Fruit fly (Drosophila melanogaster) whole organism, embryonic: ENCODE data around the gene Prm.

Experiments used
- CG10321 ChIP-seq: fragments of 200-800 bp; sonication (Bioruptor generic); IDR thresholded peaks from 2 replicates; pipeline ENCODE4 v1.3.6; 2022; ENCODE audit warnings: missing biosample characterization, missing genetic modification characterization
- CG10366 ChIP-seq: fragments of 200-800 bp; sonication (Bioruptor generic); IDR thresholded peaks from 2 replicates; pipeline ENCODE4 v1.3.6; 2022; ENCODE audit warnings: missing biosample characterization, missing genetic modification characterization
- CG11560 ChIP-seq: fragments of 200-800 bp; sonication (Bioruptor generic); IDR thresholded peaks from 3 replicates; pipeline ENCODE4 v1.3.6; 2022; ENCODE audit warnings: missing biosample characterization, missing genetic modification characterization
- CG11696 ChIP-seq: fragments of 200-800 bp; sonication (Bioruptor generic); IDR thresholded peaks from 2 replicates; pipeline ENCODE4 v1.3.6; 2022; ENCODE audit warnings: missing biosample characterization, missing genetic modification characterization
- CG14014 ChIP-seq: fragments of 200-800 bp; sonication (Bioruptor generic); IDR thresholded peaks from 2 replicates; pipeline ENCODE4 v1.3.6; 2022; ENCODE audit warnings: missing biosample characterization, missing genetic modification characterization
- CG14965 ChIP-seq: fragments of 200-800 bp; sonication (Bioruptor generic); optimal IDR thresholded peaks from 2 replicates; lab custom pipeline; 2016; ENCODE audit warnings: missing biosample characterization, missing genetic modification characterization, borderline replicate concordance
- CG2712 ChIP-seq: fragments of 200-800 bp; optimal IDR thresholded peaks from 3 replicates; lab custom pipeline; 2019; ENCODE audit warnings: missing biosample characterization, mild to moderate bottlenecking, missing genetic modification characterization, moderate library complexity
- CG2875 ChIP-seq: fragments of 200-800 bp; sonication (Bioruptor generic); optimal IDR thresholded peaks from 2 replicates; lab custom pipeline; 2017; ENCODE audit warnings: missing biosample characterization, mild to moderate bottlenecking, missing genetic modification characterization, missing genetic modification reagents
- CG30020 ChIP-seq: fragments of 200-800 bp; optimal IDR thresholded peaks from 2 replicates; lab custom pipeline; 2019; ENCODE audit warnings: missing biosample characterization, mild to moderate bottlenecking, missing genetic modification characterization, moderate library complexity
- CG30403 ChIP-seq: fragments of 200-800 bp; sonication (Bioruptor generic); optimal IDR thresholded peaks from 3 replicates; lab custom pipeline; 2016; ENCODE audit warnings: missing biosample characterization, missing genetic modification characterization
- CG3838 ChIP-seq: fragments of 200-800 bp; sonication (Bioruptor generic); optimal IDR thresholded peaks from 3 replicates; lab custom pipeline; 2016; ENCODE audit warnings: missing biosample characterization, missing genetic modification characterization
- CG4617 ChIP-seq: fragments of 200-800 bp; sonication (Bioruptor generic); optimal IDR thresholded peaks from 3 replicates; lab custom pipeline; 2016; ENCODE audit warnings: missing biosample characterization, missing genetic modification characterization, borderline replicate concordance
- CG5953 ChIP-seq: fragments of 200-800 bp; sonication (Bioruptor generic); IDR thresholded peaks from 2 replicates; pipeline ENCODE4 v1.3.6; 2022; ENCODE audit warnings: missing biosample characterization, missing genetic modification characterization
- CG6689 ChIP-seq: fragments of 200-800 bp; sonication (Bioruptor generic); IDR thresholded peaks from 2 replicates; pipeline ENCODE4 v1.3.6; 2022; ENCODE audit warnings: missing biosample characterization, missing genetic modification characterization
- CG7987 ChIP-seq: fragments of 200-800 bp; sonication (Bioruptor generic); optimal IDR thresholded peaks from 2 replicates; lab custom pipeline; 2018; ENCODE audit warnings: missing biosample characterization, mild to moderate bottlenecking, missing genetic modification characterization, moderate library complexity
- CG9817 ChIP-seq: fragments of 200-800 bp; sonication (Bioruptor generic); optimal IDR thresholded peaks from 2 replicates; lab custom pipeline; 2018; ENCODE audit warnings: missing biosample characterization, mild to moderate bottlenecking, missing genetic modification characterization, moderate library complexity
- CG9932 ChIP-seq: fragments of 200-800 bp; sonication (Bioruptor generic); IDR thresholded peaks from 2 replicates; pipeline ENCODE4 v1.3.6; 2022; ENCODE audit warnings: missing biosample characterization, missing genetic modification characterization
- CkIIα-i1 ChIP-seq: fragments of 200-800 bp; sonication (Bioruptor generic); IDR thresholded peaks from 2 replicates; pipeline ENCODE4 v1.3.6; 2022; ENCODE audit warnings: missing biosample characterization, missing genetic modification characterization
- CoRest ChIP-seq: fragments of 200-800 bp; sonication (Bioruptor generic); optimal IDR thresholded peaks from 3 replicates; lab custom pipeline; 2018; ENCODE audit warnings: missing biosample characterization, mild to moderate bottlenecking, missing genetic modification characterization, moderate library complexity
- Deaf1 ChIP-seq: fragments of 200-800 bp; optimal IDR thresholded peaks from 3 replicates; lab custom pipeline; 2019; ENCODE audit warnings: missing biosample characterization, mild to moderate bottlenecking, missing genetic modification characterization, moderate library complexity
- Dp ChIP-seq: fragments of 200-800 bp; sonication (Bioruptor generic); optimal IDR thresholded peaks from 2 replicates; lab custom pipeline; 2018; ENCODE audit warnings: missing biosample characterization, mild to moderate bottlenecking, missing genetic modification characterization, moderate library complexity
- Elba2 ChIP-seq: fragments of 200-800 bp; sonication (Bioruptor generic); optimal IDR thresholded peaks from 3 replicates; lab custom pipeline; 2016; ENCODE audit warnings: missing biosample characterization, missing genetic modification characterization
- GATAe ChIP-seq: fragments of 200-800 bp; sonication (Bioruptor generic); conservative IDR thresholded peaks from 2 replicates; pipeline ENCODE4 v1.3.6; 2022; ENCODE audit warnings: missing biosample characterization, missing genetic modification characterization
- HLHmδ ChIP-seq: fragments of 200-800 bp; sonication (Bioruptor generic); optimal IDR thresholded peaks from 2 replicates; lab custom pipeline; 2018; ENCODE audit warnings: missing biosample characterization, mild to moderate bottlenecking, missing genetic modification characterization, moderate library complexity
- Hr51 ChIP-seq, 2 experiments: fragments of 200-800 bp; sonication (Bioruptor generic); optimal IDR thresholded peaks; 2 replicates in 1 of 2; 3 replicates in 1 of 2; lab custom pipeline; 2016 to 2018; ENCODE audit warnings: missing biosample characterization in 2 of 2, missing genetic modification characterization in 2 of 2, mild to moderate bottlenecking in 1 of 2, moderate library complexity in 1 of 2
- Lim3 ChIP-seq: fragments of 200-800 bp; sonication (Bioruptor generic); IDR thresholded peaks from 2 replicates; pipeline ENCODE4 v1.3.6; 2022; ENCODE audit warnings: missing biosample characterization, missing genetic modification characterization
- MBD-R2 ChIP-seq: fragments of 200-800 bp; sonication (Bioruptor generic); IDR thresholded peaks from 2 replicates; pipeline ENCODE4 v1.3.6; 2022; ENCODE audit warnings: missing biosample characterization, missing genetic modification characterization
- Mes4 ChIP-seq: fragments of 200-800 bp; sonication (Bioruptor generic); optimal IDR thresholded peaks from 2 replicates; lab custom pipeline; 2016; ENCODE audit warnings: missing biosample characterization, missing genetic modification characterization
- Sry-β ChIP-seq: fragments of 200-800 bp; sonication (Bioruptor generic); optimal IDR thresholded peaks from 2 replicates; lab custom pipeline; 2018; ENCODE audit warnings: missing biosample characterization, mild to moderate bottlenecking, missing genetic modification characterization, moderate library complexity
- Ssrp ChIP-seq: fragments of 200-800 bp; sonication (Bioruptor generic); optimal IDR thresholded peaks from 2 replicates; lab custom pipeline; 2018; ENCODE audit warnings: missing biosample characterization, mild to moderate bottlenecking, missing genetic modification characterization, moderate library complexity
- Taf1 ChIP-seq: fragments of 200-800 bp; sonication (Bioruptor generic); IDR thresholded peaks from 2 replicates; pipeline ENCODE4 v1.3.6; 2022; ENCODE audit warnings: missing biosample characterization, missing genetic modification characterization
- Usf ChIP-seq: fragments of 200-800 bp; sonication (Bioruptor generic); optimal IDR thresholded peaks from 2 replicates; lab custom pipeline; 2017; ENCODE audit warnings: missing genotype, missing biosample characterization, missing genetic modification characterization
- YL-1 ChIP-seq: fragments of 200-800 bp; sonication (Bioruptor generic); optimal IDR thresholded peaks from 3 replicates; lab custom pipeline; 2017; ENCODE audit warnings: missing biosample characterization, mild to moderate bottlenecking, missing genetic modification characterization
- btn ChIP-seq: fragments of 200-800 bp; sonication (Bioruptor generic); optimal IDR thresholded peaks from 2 replicates; lab custom pipeline; 2016; ENCODE audit warnings: missing biosample characterization, missing genetic modification characterization
- chinmo ChIP-seq: fragments of 200-800 bp; sonication (Bioruptor generic); IDR thresholded peaks from 4 replicates; pipeline ENCODE4 v1.3.6; 2022; ENCODE audit warnings: missing biosample characterization, missing genetic modification characterization; ENCODE audit not compliant: partially characterized antibody
- dpn ChIP-seq, 2 experiments: fragments of 200-800 bp; sonication (Bioruptor generic); optimal IDR thresholded peaks; 3 replicates each; lab custom pipeline; 2016; ENCODE audit warnings: missing biosample characterization in 2 of 2, missing genetic modification characterization in 2 of 2
- gsb ChIP-seq: fragments of 200-800 bp; sonication (Bioruptor generic); IDR thresholded peaks from 2 replicates; pipeline ENCODE4 v1.3.6; 2022; ENCODE audit warnings: missing biosample characterization, missing genetic modification characterization
- ind ChIP-seq: fragments of 200-800 bp; sonication (Bioruptor generic); optimal IDR thresholded peaks from 3 replicates; lab custom pipeline; 2016; ENCODE audit warnings: missing biosample characterization, missing genetic modification characterization
- jigr1 ChIP-seq: fragments of 200-800 bp; sonication (Bioruptor generic); IDR thresholded peaks from 3 replicates; pipeline ENCODE4 v1.3.6; 2022; ENCODE audit warnings: missing biosample characterization, missing genetic modification characterization
- jumu ChIP-seq: fragments of 200-800 bp; sonication (Bioruptor generic); optimal IDR thresholded peaks from 3 replicates; lab custom pipeline; 2016; ENCODE audit warnings: missing biosample characterization, missing genetic modification characterization
- knrl ChIP-seq: fragments of 200-800 bp; sonication (Bioruptor generic); IDR thresholded peaks from 3 replicates; pipeline ENCODE4 v1.3.6; 2022; ENCODE audit warnings: missing biosample characterization, missing genetic modification characterization; ENCODE audit not compliant: partially characterized antibody
- lilli ChIP-seq: fragments of 200-800 bp; sonication (Bioruptor generic); optimal IDR thresholded peaks from 3 replicates; lab custom pipeline; 2016; ENCODE audit warnings: missing biosample characterization, missing genetic modification characterization
- nerfin-1 ChIP-seq: fragments of 200-800 bp; sonication (Bioruptor generic); optimal IDR thresholded peaks from 3 replicates; lab custom pipeline; 2019; ENCODE audit warnings: missing biosample characterization, mild to moderate bottlenecking, missing genetic modification characterization, moderate library complexity
- pan ChIP-seq, 4 experiments: fragments of >200 bp in 3 of 4; fragments of 200-800 bp in 1 of 4; sonication (Bioruptor generic) in 1 of 4; optimal IDR thresholded peaks in 3 of 4; IDR thresholded peaks in 1 of 4; 2 replicates each; pipeline versions ENCODE4 v1.3.6 to Lab custom; 2017 to 2022; ENCODE audit warnings: missing biosample characterization in 2 of 4, missing genetic modification characterization in 2 of 4, mixed read lengths in 1 of 4
- row ChIP-seq: fragments of 200-800 bp; sonication (Bioruptor generic); IDR thresholded peaks from 3 replicates; pipeline ENCODE4 v1.3.6; 2022; ENCODE audit warnings: missing biosample characterization, missing genetic modification characterization
- schlank ChIP-seq: fragments of 200-800 bp; sonication (Bioruptor generic); optimal IDR thresholded peaks from 2 replicates; lab custom pipeline; 2018; ENCODE audit warnings: missing biosample characterization, mild to moderate bottlenecking, missing genetic modification characterization
- stc ChIP-seq: fragments of 200-800 bp; sonication (Bioruptor generic); IDR thresholded peaks from 2 replicates; pipeline ENCODE4 v1.3.6; 2022; ENCODE audit warnings: missing biosample characterization, missing genetic modification characterization
- toy ChIP-seq: fragments of 200-800 bp; sonication (Bioruptor generic); IDR thresholded peaks from 2 replicates; pipeline ENCODE4 v1.3.6; 2022; ENCODE audit warnings: missing biosample characterization, missing genetic modification characterization
- tx ChIP-seq: fragments of 200-800 bp; sonication (Bioruptor generic); optimal IDR thresholded peaks from 2 replicates; lab custom pipeline; 2016; ENCODE audit warnings: missing biosample characterization, missing genetic modification characterization
- vfl ChIP-seq: fragments of 200-800 bp; sonication (Bioruptor generic); optimal IDR thresholded peaks from 2 replicates; lab custom pipeline; 2016; ENCODE audit warnings: missing biosample characterization, missing genetic modification characterization
- zfh2 ChIP-seq: fragments of 200-800 bp; sonication (Bioruptor generic); optimal IDR thresholded peaks from 2 replicates; lab custom pipeline; 2016; ENCODE audit warnings: missing biosample characterization, missing genetic modification characterization

The Prm gene

dm6 chr3L:8748839-8749238, 3.7 kb upstream of the Prm start (continued):
- TF ChIP-seq CoRest (tag; lab: Kevin White, UChicago), result peak; percentile 23
- TF ChIP-seq Ssrp (tag; lab: Kevin White, UChicago), result no peak
- no peak for TF ChIP-seq CG4617 (GFP tag; lab: Kevin White, UChicago)
- TF ChIP-seq jumu, result no peak
- TF ChIP-seq Usf (GFP tag; lab: Kevin White, UChicago), result no peak
- no peak for TF ChIP-seq Elba2 (GFP tag; lab: Kevin White, UChicago)
- TF ChIP-seq MBD-R2 (GFP tag; lab: Robert Waterston, UW), result no peak
- no peak for TF ChIP-seq pan (optimal IDR thresholded peaks at IDR 0.05; lab: Kevin White, UChicago)
- TF ChIP-seq pan (GFP tag; optimal IDR thresholded peaks at IDR 0.05 in 1 of 2, IDR thresholded peaks at IDR 0.05 in 1 of 2), result no peak
- TF ChIP-seq CG5953 (GFP tag; lab: Robert Waterston, UW), result no peak
- no peak for TF ChIP-seq tx (GFP tag; lab: Kevin White, UChicago)
- TF ChIP-seq CG3838 (GFP tag; lab: Kevin White, UChicago), result no peak
- no peak for TF ChIP-seq Hr51 (GFP tag; optimal IDR thresholded peaks at IDR 0.05; lab: Kevin White, UChicago)
- no peak for TF ChIP-seq Sry-β (GFP tag; lab: Kevin White, UChicago)
- TF ChIP-seq nerfin-1 (tag; lab: Kevin White, UChicago), result no peak
- TF ChIP-seq CG9817 (tag; lab: Kevin White, UChicago), result peak; percentile 51
- TF ChIP-seq CG14965 (GFP tag; lab: Kevin White, UChicago), result no peak
- no peak for TF ChIP-seq GATAe
- 0 out of 3 replicates have a peak, but pooled peaks have one; percentile 8 for TF ChIP-seq row (GFP tag; lab: Robert Waterston, UW)
- no peak for TF ChIP-seq Dp (GFP tag; lab: Kevin White, UChicago)
- peak; percentile 13 for TF ChIP-seq lilli
- peak; percentile 51; the same call in 1 of the 3 replicates for TF ChIP-seq knrl
- no peak for TF ChIP-seq Mes4 (GFP tag; lab: Kevin White, UChicago)
- no peak for TF ChIP-seq CG14014 (GFP tag; lab: Robert Waterston, UW)
- TF ChIP-seq ind (GFP tag; lab: Kevin White, UChicago), result peak; percentile 20
- TF ChIP-seq CG30403, result peak; percentile 26
- no peak for TF ChIP-seq Taf1
- no peak for TF ChIP-seq CG2875 (GFP tag; lab: Kevin White, UChicago)
- TF ChIP-seq CkIIα-i1 (GFP tag; lab: Robert Waterston, UW), result no peak
- no peak for TF ChIP-seq Lim3 (GFP tag; lab: Robert Waterston, UW)
- no peak for TF ChIP-seq Deaf1 (tag; lab: Kevin White, UChicago)
- TF ChIP-seq schlank (tag; lab: Kevin White, UChicago), result no peak
- TF ChIP-seq CG7987 (GFP tag; lab: Kevin White, UChicago), result no peak
- TF ChIP-seq YL-1 (GFP tag; lab: Kevin White, UChicago), result no peak
- peak; percentile 65; the same call in 1 of the 3 replicates for TF ChIP-seq jigr1
- no peak for TF ChIP-seq HLHmδ (GFP tag; lab: Kevin White, UChicago)
- peak; percentile 32 for TF ChIP-seq CG2712 (tag; lab: Kevin White, UChicago)
- TF ChIP-seq CG10321 (GFP tag; lab: Robert Waterston, UW), result no peak
- TF ChIP-seq CG10366, result peak; percentile 54
- no peak for TF ChIP-seq stc (GFP tag; lab: Robert Waterston, UW)
- TF ChIP-seq toy, result no peak
- TF ChIP-seq CG6689 (GFP tag; lab: Robert Waterston, UW), result no peak
- no peak for TF ChIP-seq CG11560 (tag; lab: Robert Waterston, UW)
- peak; percentile 74 for TF ChIP-seq CG9932 (GFP tag; lab: Robert Waterston, UW)
- TF ChIP-seq zfh2 (GFP tag; lab: Kevin White, UChicago), result no peak
- no peak for TF ChIP-seq btn (GFP tag; lab: Kevin White, UChicago)
- no peak for TF ChIP-seq vfl (GFP tag; lab: Kevin White, UChicago)
- peak; percentile 5 to 42 for TF ChIP-seq dpn (GFP tag; optimal IDR thresholded peaks at IDR 0.05; lab: Kevin White, UChicago)
- no peak for TF ChIP-seq gsb (GFP tag; lab: Robert Waterston, UW)
- TF ChIP-seq CG30020 (tag; lab: Kevin White, UChicago), result no peak
- no peak for TF ChIP-seq CG11696 (GFP tag; lab: Robert Waterston, UW)
- TF ChIP-seq chinmo, result no peak
